Worm (Caenorhabditis elegans): Measurements from ENCODE around the gene T07H3.8.

DNA sequence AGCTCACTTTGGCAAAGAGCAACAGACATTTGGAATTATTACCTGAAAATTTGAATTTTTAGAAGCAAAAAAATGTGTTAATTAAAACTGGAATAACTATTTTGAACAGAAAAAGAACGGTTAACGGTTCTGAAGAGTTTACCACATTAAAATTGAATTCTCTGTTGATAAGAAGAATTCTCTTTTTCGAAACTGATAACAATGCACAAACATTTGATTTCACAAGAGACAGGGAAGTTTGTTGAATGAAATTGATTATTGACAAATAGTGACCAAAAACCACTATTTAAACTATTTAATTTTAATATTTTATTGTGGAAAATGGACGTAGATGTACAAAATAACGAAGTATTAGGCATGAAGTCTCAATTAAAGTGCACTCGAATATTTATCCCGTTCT lies 21.2 kb downstream of the T07H3.8 start:
- TF ChIP-seq nhr-76 (tag; optimal IDR thresholded peaks at IDR 0.05) (no peak), unc-62 (GFP tag; optimal IDR thresholded peaks at IDR 0.05) (no peak), pha-4 (tag; optimal IDR thresholded peaks at IDR 0.05) (no peak), ztf-11 (tag; optimal IDR thresholded peaks at IDR 0.05) (no peak), snpc-4 (tag; optimal IDR thresholded peaks at IDR 0.05) (no peak)
